Worm (Caenorhabditis elegans): ENCODE results near the gene srt-18.

srt-18 gene

DNA sequence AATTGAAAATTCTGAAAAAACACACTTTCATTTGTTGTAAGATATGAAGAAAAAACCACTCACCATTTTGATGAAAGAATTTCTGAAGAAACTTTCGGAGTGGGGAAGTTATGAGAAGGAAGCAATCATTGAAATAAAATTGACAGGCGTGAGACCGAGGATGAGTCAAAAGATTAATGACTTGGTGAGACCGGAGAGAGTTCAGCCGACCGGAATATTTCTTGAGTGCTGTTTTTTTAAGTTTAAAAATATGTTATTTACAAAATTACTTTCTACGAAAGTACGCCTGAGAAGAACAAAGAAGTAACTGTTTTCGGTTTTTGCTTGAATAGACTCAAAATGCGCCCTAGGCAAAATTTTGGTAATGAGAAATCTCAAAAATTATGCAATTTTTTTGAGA is 40.8 kb upstream of the srt-18 start, which contains the start of gene C25E10.10:
C25E10.10 (minus strand) TSS at position 101 of the 400 bp plus-strand sequence.
- TF ChIP-seq nhr-84 (tag; optimal IDR thresholded peaks at IDR 0.05) (no peak), fkh-4 (tag; optimal IDR thresholded peaks at IDR 0.05; ENCODE audit: borderline replicate concordance) (no peak), elt-3 (tag; optimal IDR thresholded peaks at IDR 0.05) (no peak), C34B4.2 (tag; optimal IDR thresholded peaks at IDR 0.05) (no peak), pag-3 (tag; optimal IDR thresholded peaks at IDR 0.05; ENCODE audit: borderline replicate concordance, insufficient read depth) (no peak), elt-2 (tag; optimal IDR thresholded peaks at IDR 0.05) (no peak), mdl-1 (tag; optimal IDR thresholded peaks at IDR 0.05) (no peak), isw-1 (GFP tag; IDR thresholded peaks at IDR 0.05) (no peak)

DNA sequence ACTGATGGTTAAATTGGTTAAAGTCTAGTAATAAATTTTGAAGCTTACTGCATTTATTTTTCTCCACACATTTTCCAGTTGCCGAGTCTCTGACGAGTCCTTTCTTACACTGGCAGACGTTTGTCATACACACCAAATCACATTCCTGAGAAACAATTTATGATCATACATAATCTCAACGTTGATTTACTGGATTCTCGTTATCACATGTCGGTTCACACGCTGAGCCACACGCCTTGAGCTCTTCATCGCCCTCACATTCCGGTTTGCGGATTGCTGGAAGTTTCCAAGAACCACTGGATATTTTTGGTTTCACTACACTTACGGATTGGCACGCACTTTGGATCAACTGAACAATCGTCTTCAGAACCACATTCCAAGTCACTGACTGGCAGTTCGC is 40.2 kb upstream of the srt-18 start:
- no peak for TF ChIP-seq efl-1 (optimal IDR thresholded peaks at IDR 0.05)
- peak in 1 of 2 experiments; percentile 88 for TF ChIP-seq efl-1 (GFP tag; optimal IDR thresholded peaks at IDR 0.05 in 1 of 2)
- TF ChIP-seq nhr-47 (tag; optimal IDR thresholded peaks at IDR 0.05), result peak; percentile 44
- TF ChIP-seq Y116A8C.19 (tag; optimal IDR thresholded peaks at IDR 0.05; ENCODE audit: borderline replicate concordance), result no peak
- no peak for TF ChIP-seq lin-13 (GFP tag; optimal IDR thresholded peaks at IDR 0.05)
- no peak for TF ChIP-seq snu-23 (GFP tag; optimal IDR thresholded peaks at IDR 0.05)
- no peak for TF ChIP-seq mab-9 (GFP tag; IDR thresholded peaks at IDR 0.05)
- no peak for TF ChIP-seq unc-130 (tag; optimal IDR thresholded peaks at IDR 0.05)
- TF ChIP-seq fkh-8 (tag; optimal IDR thresholded peaks at IDR 0.05), result peak; percentile 83
- no peak for TF ChIP-seq tbx-2 (tag; optimal IDR thresholded peaks at IDR 0.05)
- no peak for TF ChIP-seq aha-1 (tag; optimal IDR thresholded peaks at IDR 0.05)
- peak; percentile 8 for TF ChIP-seq pax-3 (tag; optimal IDR thresholded peaks at IDR 0.05)
- no peak for TF ChIP-seq nhr-76 (tag; optimal IDR thresholded peaks at IDR 0.05)
- TF ChIP-seq dsc-1 (tag; optimal IDR thresholded peaks at IDR 0.05), result peak; percentile 48
- peak; percentile 53 for TF ChIP-seq nhr-71 (tag; optimal IDR thresholded peaks at IDR 0.05)

DNA sequence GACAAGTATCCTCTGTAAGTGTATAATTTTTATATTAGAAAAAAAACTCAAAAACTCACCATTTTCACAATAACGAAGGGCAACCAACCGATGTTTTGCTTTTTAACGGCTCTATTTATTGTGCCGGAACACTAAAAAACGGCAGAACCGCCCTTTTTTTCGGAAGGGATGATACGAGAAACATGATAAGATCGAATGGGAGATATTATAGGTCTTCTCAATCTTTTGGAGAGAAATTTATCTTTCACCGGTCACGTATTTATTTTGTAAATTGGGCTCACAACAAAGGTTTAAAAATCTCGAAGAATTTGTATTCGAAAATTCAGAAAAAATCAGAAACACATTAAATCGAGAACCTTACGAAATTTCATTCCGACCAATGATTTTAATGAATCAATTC is 39.3 kb upstream of the srt-18 start, which contains the start of gene swm-1:
swm-1 (minus strand) TSS at position 101 of the 400 bp plus-strand sequence.
- TF ChIP-seq swsn-7 (tag; optimal IDR thresholded peaks at IDR 0.05) (no peak), grh-1 (GFP tag; IDR thresholded peaks at IDR 0.05) (no peak), tbx-2 (tag; optimal IDR thresholded peaks at IDR 0.05) (no peak), ceh-90 (tag; optimal IDR thresholded peaks at IDR 0.05) (no peak), efl-1 (optimal IDR thresholded peaks at IDR 0.05) (no peak), efl-1 (GFP tag; optimal IDR thresholded peaks at IDR 0.05 in 1 of 2) (no peak), nhr-237 (tag; optimal IDR thresholded peaks at IDR 0.05) (no peak), nhr-85 (tag) (no peak), lin-15B (tag; optimal IDR thresholded peaks at IDR 0.05) (no peak)

DNA sequence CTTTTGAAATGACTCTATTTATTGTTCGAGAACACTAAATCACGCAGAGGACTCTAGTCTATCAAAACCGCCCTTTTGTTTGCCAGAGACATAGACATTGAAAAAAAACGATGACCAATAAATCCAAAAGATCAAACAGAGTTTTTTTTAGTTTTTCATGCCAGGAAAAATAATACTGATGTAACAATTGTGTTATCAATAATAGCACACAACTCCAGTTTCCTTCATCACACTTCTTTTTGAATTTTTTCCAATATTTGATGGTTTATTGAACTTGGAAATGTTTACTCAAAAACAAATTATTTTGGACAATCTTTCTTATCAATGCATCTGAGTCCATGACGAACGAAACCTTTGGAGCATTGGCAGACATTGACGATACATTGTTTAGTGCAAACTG is 38.5 kb upstream of the srt-18 start, which contains the start of gene C25E10.8:
C25E10.8 (minus strand) TSS at position 101 of the 400 bp plus-strand sequence.
- no peak for TF ChIP-seq egl-27 (tag; optimal IDR thresholded peaks at IDR 0.05)
- no peak for TF ChIP-seq fos-1 (tag; optimal IDR thresholded peaks at IDR 0.05)
- TF ChIP-seq isw-1 (GFP tag; IDR thresholded peaks at IDR 0.05), result no peak
- TF ChIP-seq grh-1 (GFP tag; IDR thresholded peaks at IDR 0.05), result no peak
- no peak for TF ChIP-seq tbx-2 (tag; optimal IDR thresholded peaks at IDR 0.05)
- TF ChIP-seq unc-98 (GFP tag; IDR thresholded peaks at IDR 0.05), result no peak
- TF ChIP-seq rnt-1 (tag; optimal IDR thresholded peaks at IDR 0.05), result no peak
- TF ChIP-seq elt-3 (tag; optimal IDR thresholded peaks at IDR 0.05), result no peak
- no peak for TF ChIP-seq nhr-20 (tag; optimal IDR thresholded peaks at IDR 0.05)
- no peak for TF ChIP-seq aly-2 (tag; optimal IDR thresholded peaks at IDR 0.05)
- no peak for TF ChIP-seq F16B12.6 (tag; optimal IDR thresholded peaks at IDR 0.05)
- no peak for TF ChIP-seq nhr-85 (tag)
- no peak for TF ChIP-seq ets-5 (GFP tag; IDR thresholded peaks at IDR 0.05)
- no peak for TF ChIP-seq egl-13 (tag; optimal IDR thresholded peaks at IDR 0.05)
